Worm (Caenorhabditis elegans) whole organism, mixed stage, embryonic: ENCODE measurements around the gene K08F4.3.

Experiments
- ceh-39 ChIP-seq: fragments of 150-350 bp; optimal IDR thresholded peaks from 2 replicates; lab custom pipeline; 2014; ENCODE audit warnings: missing biosample characterization, missing genetic modification characterization
- pha-4 ChIP-seq: fragments of 150-350 bp; optimal IDR thresholded peaks from 2 replicates; lab custom pipeline; 2018; ENCODE audit warnings: missing biosample characterization, missing genetic modification reagents, missing genetic modification characterization
- unc-62 ChIP-seq: fragments of 150-350 bp; optimal IDR thresholded peaks from 2 replicates; lab custom pipeline; 2014; ENCODE audit warnings: missing biosample characterization, missing genetic modification reagents, missing genetic modification characterization

ce11 chrIV:10089777-10090176 is 39.3 kb upstream of the K08F4.3 start, which contains the start of gene ttr-39:
- TF ChIP-seq pha-4 (tag; lab: Kevin White, UChicago) (no peak), unc-62 (GFP tag; lab: Kevin White, UChicago) (no peak), ceh-39 (tag; lab: Kevin White, UChicago) (no peak)
